Worm (Caenorhabditis elegans) whole organism, L4 larva: ENCODE measurements around the gene snf-9.

Source experiments
- F10B5.3 ChIP-seq: sonication (generic microtip); optimal IDR thresholded peaks from 2 replicates; lab custom pipeline; 2016; ENCODE audit warnings: mild to moderate bottlenecking, missing genetic modification characterization, missing compliant biosample characterization
- F26F4.8 ChIP-seq: fragments of 200-800 bp; sonication (Bioruptor generic); conservative IDR thresholded peaks from 2 replicates; pipeline ENCODE4 v1.3.6; 2022; ENCODE audit warnings: missing genetic modification characterization, missing compliant biosample characterization
- F37D6.2 ChIP-seq: sonication (generic microtip); optimal IDR thresholded peaks from 2 replicates; lab custom pipeline; 2016; ENCODE audit warnings: mild to moderate bottlenecking, missing genetic modification characterization, missing compliant biosample characterization
- T20F7.1 ChIP-seq: fragments of 200-800 bp; sonication (Bioruptor generic); optimal IDR thresholded peaks from 2 replicates; lab custom pipeline; 2018; ENCODE audit warnings: mild to moderate bottlenecking, missing genetic modification characterization, missing compliant biosample characterization
- T26A8.4 ChIP-seq: fragments of 200-800 bp; sonication (Bioruptor generic); IDR thresholded peaks from 2 replicates; pipeline ENCODE4 v1.3.6; 2022; ENCODE audit warnings: missing genetic modification characterization, missing compliant biosample characterization
- Y105C5A.15 ChIP-seq: fragments of 200-800 bp; sonication (Bioruptor generic); IDR thresholded peaks from 2 replicates; pipeline ENCODE4 v1.3.6; 2022; ENCODE audit warnings: missing genetic modification characterization, missing compliant biosample characterization
- Y48G9A.11 ChIP-seq: fragments of 200-800 bp; sonication (Bioruptor generic); IDR thresholded peaks from 2 replicates; pipeline ENCODE4 v1.3.6; 2022; ENCODE audit warnings: missing genetic modification reagents, missing genetic modification characterization, missing compliant biosample characterization
- ZK337.2 ChIP-seq: fragments of 200-800 bp; sonication (Bioruptor generic); IDR thresholded peaks from 2 replicates; pipeline ENCODE4 v1.3.6; 2022; ENCODE audit warnings: missing genetic modification reagents, missing genetic modification characterization, missing compliant biosample characterization
- ZK546.5 ChIP-seq, 2 experiments: sonication (generic microtip); optimal IDR thresholded peaks; 2 replicates each; lab custom pipeline; 2017; ENCODE audit warnings: missing biosample characterization in 2 of 2, missing genetic modification characterization in 2 of 2
- aha-1 ChIP-seq: fragments of 150-350 bp; peaks from one replicate; lab custom pipeline; 2014; ENCODE audit warnings: missing biosample characterization, missing genetic modification characterization
- aly-2 ChIP-seq: sonication (generic microtip); optimal IDR thresholded peaks from 2 replicates; lab custom pipeline; 2018; ENCODE audit warnings: missing biosample characterization, missing genetic modification characterization
- ama-1 ChIP-seq: fragments of 150-350 bp; optimal IDR thresholded peaks from 2 replicates; lab custom pipeline; 2014; ENCODE audit warnings: inconsistent platforms, mixed read lengths
- attf-4 ChIP-seq: sonication (generic microtip); optimal IDR thresholded peaks from 3 replicates; lab custom pipeline; 2017; ENCODE audit warnings: missing biosample characterization, missing genetic modification characterization
- ceh-44 ChIP-seq: fragments of 200-800 bp; sonication (Bioruptor generic); IDR thresholded peaks from 2 replicates; pipeline ENCODE4 v1.3.6; 2022; ENCODE audit warnings: missing genetic modification reagents, missing genetic modification characterization, missing compliant biosample characterization
- ceh-62 ChIP-seq: sonication (generic microtip); optimal IDR thresholded peaks from 2 replicates; lab custom pipeline; 2017; ENCODE audit warnings: missing biosample characterization, missing genetic modification characterization
- ces-1 ChIP-seq: fragments of 150-350 bp; sonication (generic microtip); optimal IDR thresholded peaks from 4 replicates; lab custom pipeline; 2014; ENCODE audit warnings: missing biosample characterization, missing genetic modification reagents, missing genetic modification characterization
- daf-12 ChIP-seq: fragments of 150-350 bp; optimal IDR thresholded peaks from 2 replicates; lab custom pipeline; 2014; ENCODE audit warnings: missing biosample characterization, missing genetic modification reagents, missing genetic modification characterization
- dpl-1 ChIP-seq: fragments of 150-350 bp; optimal IDR thresholded peaks from 2 replicates; lab custom pipeline; 2014; ENCODE audit warnings: missing biosample characterization, missing genetic modification reagents, missing genetic modification characterization
- dve-1 ChIP-seq: sonication (generic microtip); optimal IDR thresholded peaks from 2 replicates; lab custom pipeline; 2017; ENCODE audit warnings: antibody characterized with exemption, mild to moderate bottlenecking, missing genetic modification characterization, missing compliant biosample characterization; ENCODE audit not compliant: insufficient read depth
- fkh-10 ChIP-seq: fragments of 150-350 bp; optimal IDR thresholded peaks from 2 replicates; lab custom pipeline; 2014; ENCODE audit warnings: missing biosample characterization, missing genetic modification reagents, missing genetic modification characterization
- gei-8 ChIP-seq: fragments of 200-800 bp; sonication (Bioruptor generic); optimal IDR thresholded peaks from 2 replicates; lab custom pipeline; 2018; ENCODE audit warnings: mild to moderate bottlenecking, missing genetic modification characterization, missing compliant biosample characterization
- hlh-11 ChIP-seq: fragments of 200-800 bp; sonication (Bioruptor generic); optimal IDR thresholded peaks from 2 replicates; lab custom pipeline; 2018; ENCODE audit warnings: mild to moderate bottlenecking, missing genetic modification characterization, missing compliant biosample characterization
- hmg-1.1 ChIP-seq: fragments of 200-800 bp; sonication (Bioruptor generic); IDR thresholded peaks from 2 replicates; pipeline ENCODE4 v1.3.6; 2022; ENCODE audit warnings: missing genetic modification reagents, missing genetic modification characterization, missing compliant biosample characterization
- lim-7 ChIP-seq: fragments of 200-800 bp; sonication (Bioruptor generic); IDR thresholded peaks from 2 replicates; pipeline ENCODE4 v1.3.6; 2022; ENCODE audit warnings: missing genetic modification characterization, missing compliant biosample characterization
- lin-1 ChIP-seq: fragments of 200-800 bp; sonication (Bioruptor generic); IDR thresholded peaks from 2 replicates; pipeline ENCODE4 v1.3.6; 2022; ENCODE audit warnings: missing genetic modification reagents, missing genetic modification characterization, missing compliant biosample characterization
- lin-13 ChIP-seq: fragments of 150-350 bp; optimal IDR thresholded peaks from 2 replicates; lab custom pipeline; 2014; ENCODE audit warnings: missing biosample characterization, missing genetic modification reagents, missing genetic modification characterization
- lin-15B ChIP-seq: fragments of 150-350 bp; sonication (generic microtip); optimal IDR thresholded peaks from 3 replicates; lab custom pipeline; 2014; ENCODE audit warnings: missing biosample characterization, missing genetic modification characterization
- lin-29 ChIP-seq: fragments of 200-800 bp; sonication (Bioruptor generic); IDR thresholded peaks from 2 replicates; pipeline ENCODE4 v1.3.6; 2022; ENCODE audit warnings: missing genetic modification reagents, missing genetic modification characterization, missing compliant biosample characterization
- lin-38 ChIP-seq: fragments of 200-800 bp; sonication (Bioruptor generic); IDR thresholded peaks from 2 replicates; pipeline ENCODE4 v1.3.6; 2022; ENCODE audit warnings: missing genetic modification reagents, missing genetic modification characterization, missing compliant biosample characterization
- madf-9 ChIP-seq: fragments of 200-800 bp; sonication (Bioruptor generic); conservative IDR thresholded peaks from 2 replicates; pipeline ENCODE4 v1.3.6; 2022; ENCODE audit warnings: missing genetic modification reagents, missing genetic modification characterization, missing compliant biosample characterization
- mdl-1 ChIP-seq, 2 experiments: fragments of 150-350 bp in 1 of 2; sonication (generic microtip) in 1 of 2; optimal IDR thresholded peaks; 2 replicates each; lab custom pipeline; 2014 to 2017; ENCODE audit warnings: missing biosample characterization in 2 of 2, missing genetic modification characterization in 2 of 2
- mxl-2 ChIP-seq: fragments of 200-800 bp; sonication (Bioruptor generic); conservative IDR thresholded peaks from 2 replicates; pipeline ENCODE4 v1.3.6; 2022; ENCODE audit warnings: missing genetic modification reagents, missing genetic modification characterization, missing compliant biosample characterization
- nhr-237 ChIP-seq: sonication (generic microtip); optimal IDR thresholded peaks from 2 replicates; lab custom pipeline; 2017; ENCODE audit warnings: missing biosample characterization, missing genetic modification characterization
- nhr-41 ChIP-seq: fragments of 200-800 bp; sonication (Bioruptor generic); IDR thresholded peaks from 2 replicates; pipeline ENCODE4 v1.3.6; 2022; ENCODE audit warnings: missing genetic modification reagents, missing genetic modification characterization, missing compliant biosample characterization
- nhr-42 ChIP-seq: fragments of 200-800 bp; sonication (Bioruptor generic); IDR thresholded peaks from 2 replicates; pipeline ENCODE4 v1.3.6; 2022; ENCODE audit warnings: missing genetic modification characterization, missing compliant biosample characterization
- nhr-77 ChIP-seq: fragments of 150-350 bp; optimal IDR thresholded peaks from 2 replicates; lab custom pipeline; 2014; ENCODE audit warnings: missing biosample characterization, missing genetic modification characterization
- pha-4 ChIP-seq, 2 experiments: fragments of 150-350 bp in 1 of 2; fragments of 200-800 bp in 1 of 2; sonication (Bioruptor generic) in 1 of 2; IDR thresholded peaks in 1 of 2; optimal IDR thresholded peaks in 1 of 2; 2 replicates each; pipeline versions ENCODE4 v1.3.6 to Lab custom; 2014 to 2022; ENCODE audit warnings: missing genetic modification characterization in 2 of 2, missing genetic modification reagents in 2 of 2, missing biosample characterization in 1 of 2, missing compliant biosample characterization in 1 of 2
- php-3 ChIP-seq: fragments of 200-800 bp; sonication (Bioruptor generic); IDR thresholded peaks from 2 replicates; pipeline ENCODE4 v1.3.6; 2022; ENCODE audit warnings: missing genetic modification reagents, missing genetic modification characterization, missing compliant biosample characterization
- pqm-1 ChIP-seq: sonication (generic microtip); optimal IDR thresholded peaks from 2 replicates; lab custom pipeline; 2017; ENCODE audit warnings: missing biosample characterization, missing genetic modification characterization
- saeg-2 ChIP-seq: fragments of 200-800 bp; sonication (Bioruptor generic); IDR thresholded peaks from 2 replicates; pipeline ENCODE4 v1.3.6; 2022; ENCODE audit warnings: missing genetic modification reagents, missing genetic modification characterization, missing compliant biosample characterization
- skn-1 ChIP-seq: fragments of 150-350 bp; optimal IDR thresholded peaks from 2 replicates; lab custom pipeline; 2014; ENCODE audit warnings: missing biosample characterization, missing genetic modification characterization
- snpc-4 ChIP-seq: fragments of 150-350 bp; optimal IDR thresholded peaks from 2 replicates; lab custom pipeline; 2014; ENCODE audit warnings: missing biosample characterization, missing genetic modification characterization
- spr-3 ChIP-seq: fragments of 200-800 bp; sonication (Bioruptor generic); optimal IDR thresholded peaks from 2 replicates; lab custom pipeline; 2018; ENCODE audit warnings: mild to moderate bottlenecking, missing genetic modification characterization, missing compliant biosample characterization
- tag-97 ChIP-seq: fragments of 200-800 bp; sonication (Bioruptor generic); IDR thresholded peaks from 2 replicates; pipeline ENCODE4 v1.3.6; 2022; ENCODE audit warnings: missing genetic modification characterization, missing compliant biosample characterization
- tra-1 ChIP-seq: fragments of 200-800 bp; sonication (Bioruptor generic); IDR thresholded peaks from 2 replicates; pipeline ENCODE4 v1.3.6; 2022; ENCODE audit warnings: missing genetic modification reagents, missing genetic modification characterization, missing compliant biosample characterization
- unc-62 ChIP-seq, 3 experiments: fragments of 150-350 bp in 1 of 3; sonication (generic microtip); optimal IDR thresholded peaks in 2 of 3; peaks in 1 of 3; 1 replicate in 1 of 3; 2 replicates in 2 of 3; lab custom pipeline; 2014 to 2017; ENCODE audit warnings: missing biosample characterization in 3 of 3, missing genetic modification characterization in 3 of 3, missing genetic modification reagents in 3 of 3, missing genotype in 1 of 3
- zfp-2 ChIP-seq: sonication (generic microtip); optimal IDR thresholded peaks from 2 replicates; lab custom pipeline; 2016; ENCODE audit warnings: mild to moderate bottlenecking, missing genetic modification characterization, missing compliant biosample characterization
- zip-2 ChIP-seq: fragments of 150-350 bp; optimal IDR thresholded peaks from 2 replicates; lab custom pipeline; 2014; ENCODE audit warnings: missing biosample characterization, missing genetic modification characterization

The snf-9 gene

ce11 chrIV:17311842-17312241 lies at the start of gene snf-9:
snf-9 (plus strand) TSS chrIV:17312142.
- TF ChIP-seq lim-7: no peak
- TF ChIP-seq unc-62 (GFP tag; optimal IDR thresholded peaks at IDR 0.05 in 1 of 2; lab: Kevin White, UChicago): peak in 1 of 2 experiments; percentile 15
- TF ChIP-seq unc-62 (tag; optimal IDR thresholded peaks at IDR 0.05; lab: Kevin White, UChicago): no peak

DNA sequence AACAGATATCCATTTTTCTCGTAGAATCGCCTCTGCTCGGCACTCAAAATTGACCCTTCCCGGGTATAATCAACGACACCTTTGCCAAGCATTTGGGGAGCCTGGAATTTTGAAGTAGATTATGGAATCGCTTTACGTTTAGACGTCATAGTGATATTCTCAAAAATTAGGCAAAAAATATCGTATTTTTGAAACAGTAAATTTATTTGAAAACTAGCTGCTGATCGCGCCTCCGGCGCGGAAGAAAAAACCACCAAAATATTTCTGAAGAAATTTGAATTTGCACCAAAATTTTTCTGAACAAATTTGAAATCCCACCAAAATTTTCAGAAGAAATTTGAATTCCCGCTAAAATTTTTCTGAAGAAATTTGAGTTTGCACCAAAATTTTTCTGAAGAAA lies 49.6 kb upstream of the snf-9 start, which contains the start of gene ZK550.6:
ZK550.6 (minus strand) TSS at position 101 of the 400 bp plus-strand sequence.
- TF ChIP-seq aha-1 (tag; lab: Kevin White, UChicago) (peak; percentile 17), nhr-77 (tag; lab: Kevin White, UChicago) (no peak), unc-62 (GFP tag; optimal IDR thresholded peaks at IDR 0.05 in 1 of 2; lab: Kevin White, UChicago) (peak in 1 of 2 experiments; percentile 18), unc-62 (tag; optimal IDR thresholded peaks at IDR 0.05; lab: Kevin White, UChicago) (no peak), zip-2 (no peak), dpl-1 (GFP tag; lab: Kevin White, UChicago) (no peak), T26A8.4 (no peak)

ce11 chrIV:17263714-17264113 lies 48.2 kb upstream of the snf-9 start:
- no peak for TF ChIP-seq lin-38
- TF ChIP-seq ces-1 (GFP tag; lab: Kevin White, UChicago): no peak
- no peak for TF ChIP-seq F10B5.3 (tag; lab: Kevin White, UChicago)
- peak; percentile 20 to 79 for TF ChIP-seq mdl-1 (tag; optimal IDR thresholded peaks at IDR 0.05; lab: Kevin White, UChicago)
- peak; percentile 92 for TF ChIP-seq hlh-11 (tag; lab: Kevin White, UChicago)
- no peak for TF ChIP-seq hmg-1.1
- TF ChIP-seq snpc-4 (tag; lab: Kevin White, UChicago): no peak
- no peak for TF ChIP-seq daf-12 (tag; lab: Kevin White, UChicago)
- TF ChIP-seq lin-13 (GFP tag; lab: Kevin White, UChicago): peak; percentile 0
- TF ChIP-seq spr-3 (GFP tag; lab: Kevin White, UChicago): no peak
- TF ChIP-seq T20F7.1 (GFP tag; lab: Kevin White, UChicago): no peak
- TF ChIP-seq lin-15B (tag; lab: Kevin White, UChicago): no peak
- TF ChIP-seq saeg-2 (GFP tag; lab: Robert Waterston, UW): no peak
- TF ChIP-seq skn-1 (tag; lab: Kevin White, UChicago): no peak
- peak; percentile 46; the same call in 1 of the 2 replicates for TF ChIP-seq lin-1
- 0 out of 2 replicates have a peak, but pooled peaks have one; percentile 25 for TF ChIP-seq nhr-41
- TF ChIP-seq F26F4.8 (GFP tag; lab: Robert Waterston, UW): no peak
- 0 out of 2 replicates have a peak, but pooled peaks have one; percentile 63 for TF ChIP-seq tra-1 (GFP tag; lab: Robert Waterston, UW)
- no peak for TF ChIP-seq F37D6.2 (tag; lab: Kevin White, UChicago)
- TF ChIP-seq madf-9 (GFP tag; lab: Robert Waterston, UW): no peak
- no peak for TF ChIP-seq Y105C5A.15 (GFP tag; lab: Robert Waterston, UW)
- TF ChIP-seq mxl-2 (GFP tag; lab: Robert Waterston, UW): no peak
- TF ChIP-seq nhr-237: no peak
- TF ChIP-seq Y48G9A.11 (GFP tag; lab: Robert Waterston, UW): no peak
- TF ChIP-seq attf-4 (tag; lab: Kevin White, UChicago): no peak
- no peak for TF ChIP-seq ZK546.5 (tag; optimal IDR thresholded peaks at IDR 0.05; lab: Kevin White, UChicago)
- peak; percentile 95 for TF ChIP-seq pqm-1 (tag; lab: Kevin White, UChicago)
- no peak for TF ChIP-seq tag-97
- no peak for TF ChIP-seq aly-2 (tag; lab: Kevin White, UChicago)
- no peak for TF ChIP-seq gei-8
- TF ChIP-seq lin-29 (GFP tag; lab: Robert Waterston, UW): no peak
- no peak for TF ChIP-seq ceh-62
- TF ChIP-seq nhr-42 (GFP tag; lab: Robert Waterston, UW): no peak
- peak; percentile 92 for TF ChIP-seq dve-1 (tag; lab: Kevin White, UChicago)
- peak; percentile 84 for TF ChIP-seq ama-1 (lab: Kevin White, UChicago)
- no peak for TF ChIP-seq php-3 (GFP tag; lab: Robert Waterston, UW)
- no peak for TF ChIP-seq fkh-10 (GFP tag; lab: Kevin White, UChicago)
- TF ChIP-seq zfp-2 (tag; lab: Kevin White, UChicago): no peak
- no peak for TF ChIP-seq ceh-44 (GFP tag; lab: Robert Waterston, UW)
- no peak for TF ChIP-seq ZK337.2 (GFP tag; lab: Robert Waterston, UW)
- no peak for TF ChIP-seq pha-4 (GFP tag; IDR thresholded peaks at IDR 0.05; lab: Robert Waterston, UW)
- TF ChIP-seq pha-4 (tag; optimal IDR thresholded peaks at IDR 0.05; lab: Kevin White, UChicago): no peak
